Fruit fly (Drosophila melanogaster) whole organism, embryonic: ENCODE measurements around the gene alphaTub84B.

Experiments used
- Atf-2 ChIP-seq: fragments of 200-800 bp; sonication (Bioruptor generic); optimal IDR thresholded peaks from 2 replicates; lab custom pipeline; 2016; ENCODE audit warnings: missing biosample characterization, missing genetic modification characterization
- CG10321 ChIP-seq: fragments of 200-800 bp; sonication (Bioruptor generic); IDR thresholded peaks from 2 replicates; pipeline ENCODE4 v1.3.6; 2022; ENCODE audit warnings: missing biosample characterization, missing genetic modification characterization
- CG11398 ChIP-seq: fragments of 200-800 bp; sonication (Bioruptor generic); optimal IDR thresholded peaks from 2 replicates; lab custom pipeline; 2016; ENCODE audit warnings: missing biosample characterization, missing genetic modification characterization
- CG11696 ChIP-seq: fragments of 200-800 bp; sonication (Bioruptor generic); IDR thresholded peaks from 2 replicates; pipeline ENCODE4 v1.3.6; 2022; ENCODE audit warnings: missing biosample characterization, missing genetic modification characterization
- CG13424 ChIP-seq: fragments of 200-800 bp; sonication (Bioruptor generic); optimal IDR thresholded peaks from 2 replicates; lab custom pipeline; 2019; ENCODE audit warnings: missing biosample characterization, mild to moderate bottlenecking, missing genetic modification characterization, moderate library complexity
- CG15514 ChIP-seq: fragments of 200-800 bp; sonication (Bioruptor generic); optimal IDR thresholded peaks from 3 replicates; lab custom pipeline; 2017; ENCODE audit warnings: missing biosample characterization, missing genetic modification characterization, mild to moderate bottlenecking, moderate library complexity, missing genetic modification reagents
- CG2116 ChIP-seq: fragments of 200-800 bp; sonication (Bioruptor generic); optimal IDR thresholded peaks from 3 replicates; lab custom pipeline; 2018; ENCODE audit warnings: missing biosample characterization, mild to moderate bottlenecking, missing genetic modification characterization
- CG5180 ChIP-seq: fragments of 200-800 bp; sonication (Bioruptor generic); optimal IDR thresholded peaks from 3 replicates; lab custom pipeline; 2017; ENCODE audit warnings: missing biosample characterization, missing genetic modification characterization, mild to moderate bottlenecking, moderate library complexity, missing genetic modification reagents
- CG5953 ChIP-seq: fragments of 200-800 bp; sonication (Bioruptor generic); IDR thresholded peaks from 2 replicates; pipeline ENCODE4 v1.3.6; 2022; ENCODE audit warnings: missing biosample characterization, missing genetic modification characterization
- CG6175 ChIP-seq: fragments of 200-800 bp; sonication (Bioruptor generic); IDR thresholded peaks from 3 replicates; pipeline ENCODE4 v1.3.6; 2022; ENCODE audit warnings: missing biosample characterization, missing genetic modification characterization
- CG6654 ChIP-seq: fragments of 200-800 bp; sonication (Bioruptor generic); optimal IDR thresholded peaks from 2 replicates; lab custom pipeline; 2017; ENCODE audit warnings: missing biosample characterization, mild to moderate bottlenecking, missing genetic modification characterization
- CG6689 ChIP-seq: fragments of 200-800 bp; sonication (Bioruptor generic); IDR thresholded peaks from 2 replicates; pipeline ENCODE4 v1.3.6; 2022; ENCODE audit warnings: missing biosample characterization, missing genetic modification characterization
- CG6791 ChIP-seq: fragments of 200-800 bp; sonication (Bioruptor generic); IDR thresholded peaks from 3 replicates; pipeline ENCODE4 v1.3.6; 2022; ENCODE audit warnings: missing biosample characterization, missing genetic modification characterization; ENCODE audit not compliant: partially characterized antibody
- CG8478 ChIP-seq: fragments of >200 bp; optimal IDR thresholded peaks from 2 replicates; lab custom pipeline; 2018
- CG9817 ChIP-seq: fragments of 200-800 bp; sonication (Bioruptor generic); optimal IDR thresholded peaks from 2 replicates; lab custom pipeline; 2018; ENCODE audit warnings: missing biosample characterization, mild to moderate bottlenecking, missing genetic modification characterization, moderate library complexity
- Chrac-16 ChIP-seq: fragments of 200-800 bp; sonication (Bioruptor generic); optimal IDR thresholded peaks from 3 replicates; lab custom pipeline; 2016; ENCODE audit warnings: missing biosample characterization, missing genetic modification characterization
- Dref ChIP-seq: fragments of 200-800 bp; sonication (Bioruptor generic); IDR thresholded peaks from 2 replicates; pipeline ENCODE4 v1.3.6; 2022; ENCODE audit warnings: missing biosample characterization, missing genetic modification characterization
- Eip74EF ChIP-seq, 2 experiments: fragments of 200-800 bp in 1 of 2; fragments of >200 bp in 1 of 2; sonication (Bioruptor generic) in 1 of 2; optimal IDR thresholded peaks; 2 replicates each; lab custom pipeline; 2017 to 2019; ENCODE audit warnings: missing biosample characterization in 2 of 2, missing genetic modification characterization in 2 of 2, mild to moderate bottlenecking in 1 of 2, moderate library complexity in 1 of 2
- Ets97D ChIP-seq: fragments of 200-800 bp; sonication (Bioruptor generic); optimal IDR thresholded peaks from 3 replicates; lab custom pipeline; 2016; ENCODE audit warnings: missing biosample characterization, missing genetic modification characterization
- HLH4C ChIP-seq: fragments of 200-800 bp; sonication (Bioruptor generic); IDR thresholded peaks from 3 replicates; pipeline ENCODE4 v1.3.6; 2022; ENCODE audit warnings: missing biosample characterization, missing genetic modification characterization; ENCODE audit not compliant: partially characterized antibody
- Hr78 ChIP-seq, 2 experiments: fragments of 200-800 bp in 1 of 2; fragments of >200 bp in 1 of 2; sonication (Bioruptor generic) in 1 of 2; optimal IDR thresholded peaks; 2 replicates each; lab custom pipeline; 2017 to 2019; ENCODE audit warnings: missing biosample characterization in 2 of 2, missing genetic modification characterization in 2 of 2, mild to moderate bottlenecking in 1 of 2, moderate library complexity in 1 of 2
- Lhr ChIP-seq: fragments of 200-800 bp; sonication (Bioruptor generic); optimal IDR thresholded peaks from 3 replicates; lab custom pipeline; 2017; ENCODE audit warnings: mild to moderate bottlenecking, missing biosample characterization, missing genetic modification reagents, missing genetic modification characterization
- MTF-1 ChIP-seq: fragments of 200-800 bp; sonication (Bioruptor generic); optimal IDR thresholded peaks from 2 replicates; lab custom pipeline; 2018; ENCODE audit warnings: missing biosample characterization, mild to moderate bottlenecking, missing genetic modification characterization, borderline replicate concordance
- Myb ChIP-seq: fragments of 200-800 bp; sonication (Bioruptor generic); optimal IDR thresholded peaks from 2 replicates; lab custom pipeline; 2016; ENCODE audit warnings: missing biosample characterization, missing genetic modification characterization
- Opbp ChIP-seq: fragments of 200-800 bp; sonication (Bioruptor generic); IDR thresholded peaks from 3 replicates; pipeline ENCODE4 v1.3.6; 2022; ENCODE audit warnings: missing biosample characterization, missing genetic modification characterization; ENCODE audit not compliant: partially characterized antibody
- TFAM ChIP-seq: fragments of 200-800 bp; sonication (Bioruptor generic); optimal IDR thresholded peaks from 2 replicates; lab custom pipeline; 2017; ENCODE audit warnings: missing biosample characterization, missing genetic modification characterization, inconsistent platforms
- YL-1 ChIP-seq: fragments of 200-800 bp; sonication (Bioruptor generic); optimal IDR thresholded peaks from 3 replicates; lab custom pipeline; 2017; ENCODE audit warnings: missing biosample characterization, mild to moderate bottlenecking, missing genetic modification characterization
- ara ChIP-seq: fragments of 200-800 bp; sonication (Bioruptor generic); IDR thresholded peaks from 2 replicates; pipeline ENCODE4 v1.3.6; 2022; ENCODE audit warnings: missing biosample characterization, missing genetic modification characterization
- btn ChIP-seq: fragments of 200-800 bp; sonication (Bioruptor generic); optimal IDR thresholded peaks from 2 replicates; lab custom pipeline; 2016; ENCODE audit warnings: missing biosample characterization, missing genetic modification characterization
- caup ChIP-seq: fragments of 200-800 bp; sonication (Bioruptor generic); optimal IDR thresholded peaks from 3 replicates; lab custom pipeline; 2017; ENCODE audit warnings: missing biosample characterization, mild to moderate bottlenecking, missing genetic modification characterization, moderate library complexity; ENCODE audit not compliant: severe bottlenecking
- dimm ChIP-seq: fragments of 200-800 bp; sonication (Bioruptor generic); IDR thresholded peaks from 2 replicates; pipeline ENCODE4 v1.3.6; 2022; ENCODE audit warnings: missing biosample characterization, missing genetic modification characterization
- fd3F ChIP-seq: fragments of 200-800 bp; sonication (Bioruptor generic); optimal IDR thresholded peaks from 2 replicates; lab custom pipeline; 2018; ENCODE audit warnings: missing biosample characterization, mild to moderate bottlenecking, missing genetic modification characterization, moderate library complexity
- gcm ChIP-seq: fragments of 200-800 bp; sonication (Bioruptor generic); optimal IDR thresholded peaks from 2 replicates; lab custom pipeline; 2019; ENCODE audit warnings: missing biosample characterization, mild to moderate bottlenecking, missing genetic modification characterization, moderate library complexity
- gcm2 ChIP-seq: fragments of 200-800 bp; sonication (Bioruptor generic); optimal IDR thresholded peaks from 2 replicates; lab custom pipeline; 2016; ENCODE audit warnings: missing biosample characterization, missing genetic modification characterization
- lilli ChIP-seq: fragments of 200-800 bp; sonication (Bioruptor generic); optimal IDR thresholded peaks from 3 replicates; lab custom pipeline; 2016; ENCODE audit warnings: missing biosample characterization, missing genetic modification characterization
- lov ChIP-seq, 2 experiments: fragments of 200-800 bp in 1 of 2; fragments of >200 bp in 1 of 2; sonication (Bioruptor generic) in 1 of 2; IDR thresholded peaks in 1 of 2; optimal IDR thresholded peaks in 1 of 2; 2 replicates in 1 of 2; 3 replicates in 1 of 2; pipeline versions ENCODE4 v1.3.6 to Lab custom; 2017 to 2022; ENCODE audit warnings: missing biosample characterization in 1 of 2, missing genetic modification characterization in 1 of 2
- mirr ChIP-seq: fragments of 200-800 bp; sonication (Bioruptor generic); optimal IDR thresholded peaks from 3 replicates; lab custom pipeline; 2018; ENCODE audit warnings: missing biosample characterization, mild to moderate bottlenecking, missing genetic modification characterization
- oc ChIP-seq: fragments of 200-800 bp; sonication (Bioruptor generic); optimal IDR thresholded peaks from 2 replicates; lab custom pipeline; 2018; ENCODE audit warnings: missing biosample characterization, mild to moderate bottlenecking, missing genetic modification characterization, moderate library complexity
- org-1 ChIP-seq: fragments of 200-800 bp; sonication (Bioruptor generic); optimal IDR thresholded peaks from 2 replicates; lab custom pipeline; 2017; ENCODE audit warnings: missing biosample characterization, missing genetic modification characterization
- pan ChIP-seq, 4 experiments: fragments of >200 bp in 3 of 4; fragments of 200-800 bp in 1 of 4; sonication (Bioruptor generic) in 1 of 4; optimal IDR thresholded peaks in 3 of 4; IDR thresholded peaks in 1 of 4; 2 replicates each; pipeline versions ENCODE4 v1.3.6 to Lab custom; 2017 to 2022; ENCODE audit warnings: missing biosample characterization in 2 of 4, missing genetic modification characterization in 2 of 4, mixed read lengths in 1 of 4
- pho ChIP-seq: fragments of 200-800 bp; sonication (Bioruptor generic); optimal IDR thresholded peaks from 2 replicates; lab custom pipeline; 2016; ENCODE audit warnings: missing biosample characterization, missing genetic modification characterization
- repo ChIP-seq: fragments of 200-800 bp; sonication (Bioruptor generic); optimal IDR thresholded peaks from 2 replicates; lab custom pipeline; 2016; ENCODE audit warnings: missing biosample characterization, missing genetic modification characterization
- scrt ChIP-seq: fragments of 200-800 bp; sonication (Bioruptor generic); optimal IDR thresholded peaks from 2 replicates; lab custom pipeline; 2018; ENCODE audit warnings: missing biosample characterization, mild to moderate bottlenecking, missing genetic modification characterization, moderate library complexity
- tna ChIP-seq: fragments of 200-800 bp; sonication (Bioruptor generic); IDR thresholded peaks from 2 replicates; pipeline ENCODE4 v1.3.6; 2022; ENCODE audit warnings: missing biosample characterization, missing genetic modification characterization; ENCODE audit not compliant: partially characterized antibody
- trh ChIP-seq: fragments of 200-800 bp; sonication (Bioruptor generic); optimal IDR thresholded peaks from 2 replicates; lab custom pipeline; 2016; ENCODE audit warnings: missing biosample characterization, missing genetic modification characterization
- usp ChIP-seq: fragments of >200 bp; optimal IDR thresholded peaks from 2 replicates; lab custom pipeline; 2017; ENCODE audit warnings: missing biosample characterization, missing genetic modification characterization
- z ChIP-seq: fragments of 200-800 bp; sonication (Bioruptor generic); IDR thresholded peaks from 3 replicates; pipeline ENCODE4 v1.3.6; 2022; ENCODE audit warnings: missing biosample characterization, missing genetic modification characterization

Gene alphaTub84B

dm6 chr3R:7108589-7109312, 22.4 kb downstream of the alphaTub84B start (continued):
- TF ChIP-seq dimm (no peak), YL-1 (GFP tag; lab: Kevin White, UChicago) (peak; percentile 77), ara (no peak), Ets97D (peak; percentile 66), pan (optimal IDR thresholded peaks at IDR 0.05; lab: Kevin White, UChicago) (no peak), pan (GFP tag; optimal IDR thresholded peaks at IDR 0.05 in 1 of 2, IDR thresholded peaks at IDR 0.05 in 1 of 2) (no peak), repo (GFP tag; lab: Kevin White, UChicago) (peak; percentile 82), trh (peak; percentile 89), btn (GFP tag; lab: Kevin White, UChicago) (peak; percentile 91), CG6689 (GFP tag; lab: Robert Waterston, UW) (no peak), Eip74EF (GFP tag; optimal IDR thresholded peaks at IDR 0.05; lab: Kevin White, UChicago) (peak in 1 of 2 experiments; percentile 96), tna (GFP tag; lab: Robert Waterston, UW) (no peak), CG9817 (peak; percentile 68), z (GFP tag; lab: Robert Waterston, UW) (no peak), Hr78 (GFP tag; optimal IDR thresholded peaks at IDR 0.05; lab: Kevin White, UChicago) (peak in 1 of 2 experiments; percentile 92), CG2116 (GFP tag; lab: Kevin White, UChicago) (peak; percentile 74), Myb (peak; percentile 43), CG5953 (no peak), lov (optimal IDR thresholded peaks at IDR 0.05; lab: Kevin White, UChicago) (no peak), lov (GFP tag; IDR thresholded peaks at IDR 0.05; lab: Robert Waterston, UW) (no peak), MTF-1 (GFP tag; lab: Kevin White, UChicago) (peak; percentile 91), oc (tag; lab: Kevin White, UChicago) (peak; percentile 97), gcm2 (GFP tag; lab: Kevin White, UChicago) (peak; percentile 81), CG10321 (GFP tag; lab: Robert Waterston, UW) (no peak), CG6654 (GFP tag; lab: Kevin White, UChicago) (peak; percentile 74), caup (GFP tag; lab: Kevin White, UChicago) (peak; percentile 63), org-1 (GFP tag; lab: Kevin White, UChicago) (peak; percentile 87), Chrac-16 (peak; percentile 95), mirr (GFP tag; lab: Kevin White, UChicago) (no peak), Lhr (peak; percentile 94), usp (GFP tag; lab: Kevin White, UChicago) (no peak), CG6791 (GFP tag; lab: Robert Waterston, UW) (no peak), Opbp (no peak), CG15514 (GFP tag; lab: Kevin White, UChicago) (peak; percentile 44), CG13424 (tag; lab: Kevin White, UChicago) (peak; percentile 97), lilli (peak; percentile 85), HLH4C (GFP tag; lab: Robert Waterston, UW) (no peak), CG8478 (lab: Kevin White, UChicago) (no peak), Atf-2 (GFP tag; lab: Kevin White, UChicago) (peak; percentile 94), gcm (GFP tag; lab: Kevin White, UChicago) (peak; percentile 97), CG11398 (GFP tag; lab: Kevin White, UChicago) (peak; percentile 91), CG11696 (GFP tag; lab: Robert Waterston, UW) (no peak), Dref (GFP tag; lab: Robert Waterston, UW) (no peak), pho (GFP tag; lab: Kevin White, UChicago) (peak; percentile 68), CG5180 (GFP tag; lab: Kevin White, UChicago) (peak; percentile 86), TFAM (peak; percentile 89), fd3F (GFP tag; lab: Kevin White, UChicago) (peak; percentile 52), CG6175 (no peak), scrt (peak; percentile 78)
